Worm (Caenorhabditis elegans): Measurements from ENCODE around the gene H14E04.3.

Gene H14E04.3

DNA sequence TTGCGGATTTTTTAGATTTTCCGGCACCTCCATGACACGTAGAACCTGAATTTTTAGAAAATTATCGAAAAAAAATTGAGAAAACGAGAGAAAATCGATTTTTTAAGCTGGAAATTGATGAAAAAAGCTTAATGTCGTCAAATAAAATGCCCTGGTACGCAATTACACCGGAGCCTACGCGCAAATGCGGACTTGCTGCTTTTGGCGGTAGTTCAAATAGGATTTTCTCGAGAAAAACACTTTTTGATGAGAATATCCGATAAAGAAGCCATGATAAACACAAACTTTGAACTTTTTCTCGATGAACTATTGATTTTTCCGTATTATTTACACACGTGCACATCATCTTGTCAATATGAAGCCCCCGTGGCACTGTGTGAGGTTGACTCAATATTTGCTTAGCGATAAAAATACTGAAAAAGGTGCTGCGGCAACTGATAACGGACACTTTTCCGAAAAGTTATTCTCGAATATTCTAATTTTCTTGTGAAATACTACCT, 31.8 kb upstream of the H14E04.3 start, which contains the start of the genes W04B5.5 and W04B5.3 (continued):
- TF ChIP-seq peb-1 (tag; optimal IDR thresholded peaks at IDR 0.05) (no peak), lin-13 (GFP tag; optimal IDR thresholded peaks at IDR 0.05) (peak; percentile 66), mbf-1 (tag; optimal IDR thresholded peaks at IDR 0.05) (no peak)

DNA sequence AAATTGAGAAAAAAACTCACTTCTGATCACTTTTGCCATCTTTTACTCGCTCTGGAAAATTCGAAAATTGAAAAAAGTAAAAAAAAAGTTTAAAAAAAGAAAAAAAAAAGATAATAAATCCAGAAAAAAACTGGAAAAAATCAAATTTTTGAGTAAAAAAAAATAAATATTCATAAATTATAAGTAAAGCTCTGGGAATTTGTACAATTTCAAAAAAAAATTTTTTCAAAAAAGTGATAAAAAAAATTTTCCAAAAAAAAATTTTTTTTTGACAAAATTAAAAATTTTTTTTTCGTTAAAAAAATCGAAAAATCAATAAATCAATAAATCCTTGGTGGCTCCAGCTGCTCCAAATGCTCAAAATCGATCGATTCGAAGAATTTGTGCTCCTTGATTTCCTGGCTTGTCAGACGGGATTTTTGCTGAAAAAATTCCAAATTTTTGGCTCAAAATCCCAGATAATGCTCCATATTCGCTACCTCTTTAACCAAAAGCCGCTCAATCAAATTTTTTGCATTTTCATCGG, 24.6 kb upstream of the H14E04.3 start, which contains the start of gene mrpl-30:
mrpl-30 (minus strand) TSS at position 51 of the 526 bp plus-strand sequence.
- TF ChIP-seq elt-1 (tag; optimal IDR thresholded peaks at IDR 0.05) = no peak
- no peak for TF ChIP-seq egl-27 (tag; optimal IDR thresholded peaks at IDR 0.05)
- TF ChIP-seq nhr-10 (tag; optimal IDR thresholded peaks at IDR 0.05) = no peak
- no peak for TF ChIP-seq ceh-82 (tag; optimal IDR thresholded peaks at IDR 0.05)
- no peak for TF ChIP-seq unc-39 (tag; optimal IDR thresholded peaks at IDR 0.05)
- no peak for TF ChIP-seq nhr-25 (tag; optimal IDR thresholded peaks at IDR 0.05)
- no peak for TF ChIP-seq F13H6.1 (tag; optimal IDR thresholded peaks at IDR 0.05)
- no peak for TF ChIP-seq gmeb-1 (tag; optimal IDR thresholded peaks at IDR 0.05)
- no peak for TF ChIP-seq nhr-237 (tag; optimal IDR thresholded peaks at IDR 0.05)
- no peak for TF ChIP-seq nhr-12 (tag; optimal IDR thresholded peaks at IDR 0.05)
- TF ChIP-seq sma-3 (GFP tag; optimal IDR thresholded peaks at IDR 0.05) = no peak
- no peak for TF ChIP-seq lin-39 (tag; optimal IDR thresholded peaks at IDR 0.05)
- no peak for TF ChIP-seq R02D3.7 (tag; optimal IDR thresholded peaks at IDR 0.05)
- no peak for TF ChIP-seq lin-13 (GFP tag; optimal IDR thresholded peaks at IDR 0.05)
- no peak for TF ChIP-seq skn-1 (tag; optimal IDR thresholded peaks at IDR 0.05)
- no peak for TF ChIP-seq nhr-6 (tag; optimal IDR thresholded peaks at IDR 0.05)
- no peak for TF ChIP-seq ztf-1 (GFP tag; conservative IDR thresholded peaks at IDR 0.05)

DNA sequence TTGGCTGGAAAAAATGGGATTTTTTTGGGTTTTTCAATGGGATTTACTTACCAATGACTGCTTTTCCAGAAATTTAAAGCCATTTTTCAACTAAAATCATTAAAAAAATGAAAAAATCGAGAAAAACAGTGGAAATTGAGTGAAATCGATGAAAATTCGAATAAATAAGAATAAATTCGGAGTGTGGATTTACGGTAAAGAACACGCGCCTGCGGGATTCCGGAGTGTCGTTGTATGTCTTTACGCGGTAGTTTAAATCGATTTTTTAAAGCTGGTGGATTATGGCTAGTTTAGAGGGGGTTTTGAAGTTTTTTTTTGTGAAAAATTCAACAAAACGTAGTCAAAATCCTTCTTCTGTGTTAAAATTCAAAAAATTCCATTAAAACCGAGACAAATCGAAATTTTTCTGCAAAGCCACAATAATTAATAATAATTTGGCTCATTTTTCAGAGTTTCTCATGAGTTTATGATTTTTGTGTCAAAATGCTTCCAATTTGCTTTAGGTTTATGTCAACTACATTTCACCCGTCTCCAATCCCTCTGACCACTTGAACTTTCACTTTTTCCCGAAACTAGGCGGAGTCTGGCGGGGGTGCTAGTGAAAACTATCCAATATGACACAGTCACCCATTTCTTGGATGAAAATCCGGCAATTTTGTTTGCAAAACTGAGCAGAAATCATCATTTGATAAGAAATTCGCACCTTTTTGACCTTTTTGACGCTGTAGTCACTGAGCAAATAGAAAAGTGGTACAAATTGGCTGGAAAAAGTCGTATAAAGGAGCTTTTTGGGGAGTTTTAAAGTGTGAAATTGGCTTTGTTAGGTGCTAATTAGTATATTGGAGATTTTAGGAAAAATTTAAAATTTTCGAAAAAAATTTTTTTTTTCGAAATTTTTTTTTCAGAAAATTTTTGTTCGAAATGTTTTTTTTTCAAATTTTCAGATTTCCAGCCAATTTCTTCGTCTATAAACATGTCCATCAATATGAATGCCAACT, 15.0 kb upstream of the H14E04.3 start, which contains the start of the genes cic-1 and strm-1:
cic-1 (minus strand) TSS at position 96 of the 998 bp plus-strand sequence.
strm-1 (plus strand) TSS at position 945 of the 998 bp plus-strand sequence.
- TF ChIP-seq ceh-82 (tag; optimal IDR thresholded peaks at IDR 0.05) = no peak
- TF ChIP-seq nhr-6 (tag; optimal IDR thresholded peaks at IDR 0.05) = peak; percentile 10
- no peak for TF ChIP-seq egl-27 (tag; optimal IDR thresholded peaks at IDR 0.05)
- TF ChIP-seq nhr-11 (tag; optimal IDR thresholded peaks at IDR 0.05) = no peak
- TF ChIP-seq unc-62 (GFP tag; optimal IDR thresholded peaks at IDR 0.05) = no peak
- TF ChIP-seq ztf-1 (GFP tag; conservative IDR thresholded peaks at IDR 0.05) = no peak
- TF ChIP-seq blmp-1 (tag; optimal IDR thresholded peaks at IDR 0.05; ENCODE audit: insufficient read depth) = peak; percentile 57
- no peak for TF ChIP-seq nhr-237 (tag; optimal IDR thresholded peaks at IDR 0.05)
- TF ChIP-seq mdl-1 (tag; optimal IDR thresholded peaks at IDR 0.05) = no peak
- peak; percentile 35 for TF ChIP-seq F13H6.1 (tag; optimal IDR thresholded peaks at IDR 0.05)
- TF ChIP-seq R02D3.7 (tag; optimal IDR thresholded peaks at IDR 0.05) = peak; percentile 98
- TF ChIP-seq skn-1 (tag; optimal IDR thresholded peaks at IDR 0.05) = no peak
- peak; percentile 41 for TF ChIP-seq sma-3 (GFP tag; optimal IDR thresholded peaks at IDR 0.05)
- TF ChIP-seq zag-1 (tag; optimal IDR thresholded peaks at IDR 0.05) = no peak
- no peak for TF ChIP-seq aly-2 (tag; optimal IDR thresholded peaks at IDR 0.05)
- no peak for TF ChIP-seq unc-39 (tag; optimal IDR thresholded peaks at IDR 0.05)
- TF ChIP-seq dmd-4 (tag; optimal IDR thresholded peaks at IDR 0.05) = no peak
- no peak for TF ChIP-seq fos-1 (tag; optimal IDR thresholded peaks at IDR 0.05)
- TF ChIP-seq nhr-77 (tag; optimal IDR thresholded peaks at IDR 0.05) = no peak
- TF ChIP-seq nhr-12 (tag; optimal IDR thresholded peaks at IDR 0.05) = no peak
- TF ChIP-seq lin-39 (tag; optimal IDR thresholded peaks at IDR 0.05) = no peak
- no peak for TF ChIP-seq nhr-10 (tag; optimal IDR thresholded peaks at IDR 0.05)
- no peak for TF ChIP-seq sma-9 (GFP tag; optimal IDR thresholded peaks at IDR 0.05)
- TF ChIP-seq sma-9 (tag; optimal IDR thresholded peaks at IDR 0.05) = no peak
- TF ChIP-seq lin-13 (GFP tag; optimal IDR thresholded peaks at IDR 0.05) = peak; percentile 73
- TF ChIP-seq ztf-4 (tag; optimal IDR thresholded peaks at IDR 0.05) = no peak
- TF ChIP-seq mbf-1 (tag; optimal IDR thresholded peaks at IDR 0.05) = no peak
- TF ChIP-seq ceh-16 (tag; optimal IDR thresholded peaks at IDR 0.05) = peak; percentile 7
- no peak for TF ChIP-seq ztf-11 (tag; optimal IDR thresholded peaks at IDR 0.05)
- no peak for TF ChIP-seq lin-11 (tag; optimal IDR thresholded peaks at IDR 0.05)
- TF ChIP-seq nhr-25 (tag; optimal IDR thresholded peaks at IDR 0.05) = peak; percentile 10
- TF ChIP-seq unc-55 (GFP tag; optimal IDR thresholded peaks at IDR 0.05) = peak; percentile 82
- TF ChIP-seq gmeb-1 (tag; optimal IDR thresholded peaks at IDR 0.05) = peak; percentile 94
- no peak for TF ChIP-seq snpc-4 (tag; optimal IDR thresholded peaks at IDR 0.05)
- no peak for TF ChIP-seq nhr-21 (tag; optimal IDR thresholded peaks at IDR 0.05)
- TF ChIP-seq Y55F3AM.14 (GFP tag; optimal IDR thresholded peaks at IDR 0.05) = no peak
- TF ChIP-seq ZK546.5 (tag; optimal IDR thresholded peaks at IDR 0.05) = no peak
- peak; percentile 48 to 86 for TF ChIP-seq lsy-2 (tag; optimal IDR thresholded peaks at IDR 0.05)
- no peak for TF ChIP-seq peb-1 (tag; optimal IDR thresholded peaks at IDR 0.05)
- no peak for TF ChIP-seq elt-3 (tag; optimal IDR thresholded peaks at IDR 0.05)
- TF ChIP-seq elt-1 (tag; optimal IDR thresholded peaks at IDR 0.05) = no peak
- TF ChIP-seq sem-4 (tag; optimal IDR thresholded peaks at IDR 0.05) = peak; percentile 19
- TF ChIP-seq nhr-23 (tag; optimal IDR thresholded peaks at IDR 0.05) = no peak
- no peak for TF ChIP-seq alr-1 (tag; optimal IDR thresholded peaks at IDR 0.05)

Data from whole organism, L2 larva.